Fruit fly (Drosophila melanogaster) S2 (cell line): ENCODE measurements around the gene CG42847.

ENCODE experiments used
- CG8478 ChIP-seq: fragments of >200 bp; optimal IDR thresholded peaks from 2 replicates; lab custom pipeline; 2018
- CTCF ChIP-seq, 2 experiments: fragments of >200 bp; optimal IDR thresholded peaks; 2 replicates each; lab custom pipeline; 2018

dm6 chr2L:9424193-9424592 is 3.5 kb upstream of the CG42847 start:
- no peak for TF ChIP-seq CG8478 (lab: Kevin White, UChicago)
- TF ChIP-seq CTCF (optimal IDR thresholded peaks at IDR 0.05; lab: Kevin White, UChicago) = no peak
